Worm (Caenorhabditis elegans) whole organism, L2 larva: ENCODE data around the gene ttm-2.
A peak's percentile ranks its signal among the peaks of the same experiment; 100 is the strongest.

Source experiments
- F13H6.1 ChIP-seq: sonication (generic microtip); optimal IDR thresholded peaks from 2 replicates; lab custom pipeline; 2016; ENCODE audit warnings: missing genetic modification characterization, missing compliant biosample characterization
- R02D3.7 ChIP-seq: fragments of 150-350 bp; optimal IDR thresholded peaks from 2 replicates; lab custom pipeline; 2014; ENCODE audit warnings: missing biosample characterization, missing genetic modification characterization
- Y55F3AM.14 ChIP-seq: fragments of 200-800 bp; sonication (Bioruptor generic); optimal IDR thresholded peaks from 2 replicates; lab custom pipeline; 2018; ENCODE audit warnings: mild to moderate bottlenecking, missing genetic modification characterization, missing compliant biosample characterization
- ZK546.5 ChIP-seq: sonication (generic microtip); optimal IDR thresholded peaks from 2 replicates; lab custom pipeline; 2017; ENCODE audit warnings: missing biosample characterization, missing genetic modification characterization
- alr-1 ChIP-seq: fragments of 150-350 bp; optimal IDR thresholded peaks from 2 replicates; lab custom pipeline; 2014; ENCODE audit warnings: missing biosample characterization, missing genetic modification characterization
- blmp-1 ChIP-seq: sonication (generic microtip); optimal IDR thresholded peaks from 2 replicates; lab custom pipeline; 2017; ENCODE audit warnings: missing genetic modification characterization, mild to moderate bottlenecking, missing compliant biosample characterization, antibody characterized with exemption, moderate library complexity; ENCODE audit not compliant: insufficient read depth
- ceh-16 ChIP-seq: fragments of 150-350 bp; optimal IDR thresholded peaks from 2 replicates; lab custom pipeline; 2014; ENCODE audit warnings: missing biosample characterization, missing genetic modification characterization
- ceh-82 ChIP-seq: fragments of 150-350 bp; optimal IDR thresholded peaks from 2 replicates; lab custom pipeline; 2014; ENCODE audit warnings: missing biosample characterization, missing genetic modification characterization
- crh-2 ChIP-seq: sonication (generic microtip); optimal IDR thresholded peaks from 2 replicates; lab custom pipeline; 2017; ENCODE audit warnings: missing biosample characterization, missing genetic modification characterization
- elt-1 ChIP-seq: fragments of 150-350 bp; optimal IDR thresholded peaks from 2 replicates; lab custom pipeline; 2014; ENCODE audit warnings: missing biosample characterization, missing genetic modification characterization
- fos-1 ChIP-seq: fragments of 150-350 bp; optimal IDR thresholded peaks from 2 replicates; lab custom pipeline; 2014; ENCODE audit warnings: missing biosample characterization, missing genetic modification characterization
- gmeb-1 ChIP-seq: fragments of 150-350 bp; optimal IDR thresholded peaks from 2 replicates; lab custom pipeline; 2014; ENCODE audit warnings: missing biosample characterization, missing genetic modification characterization
- mab-5 ChIP-seq: fragments of 150-350 bp; optimal IDR thresholded peaks from 2 replicates; lab custom pipeline; 2014; ENCODE audit warnings: missing biosample characterization, missing genetic modification characterization
- nhr-11 ChIP-seq: fragments of 150-350 bp; optimal IDR thresholded peaks from 2 replicates; lab custom pipeline; 2014; ENCODE audit warnings: missing biosample characterization, missing genetic modification characterization
- nhr-12 ChIP-seq: fragments of 150-350 bp; optimal IDR thresholded peaks from 2 replicates; lab custom pipeline; 2014; ENCODE audit warnings: missing biosample characterization, missing genetic modification characterization
- nhr-129 ChIP-seq: fragments of 150-350 bp; optimal IDR thresholded peaks from 2 replicates; lab custom pipeline; 2014; ENCODE audit warnings: missing biosample characterization, missing genetic modification characterization
- nhr-21 ChIP-seq: fragments of 150-350 bp; optimal IDR thresholded peaks from 2 replicates; lab custom pipeline; 2014; ENCODE audit warnings: missing biosample characterization, missing genetic modification characterization
- nhr-237 ChIP-seq: fragments of 150-350 bp; optimal IDR thresholded peaks from 2 replicates; lab custom pipeline; 2014; ENCODE audit warnings: missing biosample characterization, missing genetic modification characterization
- nhr-25 ChIP-seq: fragments of 150-350 bp; sonication (generic microtip); optimal IDR thresholded peaks from 3 replicates; lab custom pipeline; 2014; ENCODE audit warnings: missing biosample characterization, missing genetic modification characterization
- nhr-6 ChIP-seq: fragments of 150-350 bp; optimal IDR thresholded peaks from 2 replicates; lab custom pipeline; 2014; ENCODE audit warnings: missing biosample characterization, missing genetic modification characterization
- sem-4 ChIP-seq: fragments of 150-350 bp; optimal IDR thresholded peaks from 2 replicates; lab custom pipeline; 2014; ENCODE audit warnings: missing biosample characterization, missing genetic modification reagents, missing genetic modification characterization
- sma-3 ChIP-seq: sonication (generic microtip); optimal IDR thresholded peaks from 2 replicates; lab custom pipeline; 2016; ENCODE audit warnings: missing genetic modification reagents, missing genetic modification characterization, missing compliant biosample characterization
- sma-9 ChIP-seq, 2 experiments: fragments of 150-350 bp in 1 of 2; sonication (generic microtip) in 1 of 2; optimal IDR thresholded peaks; 2 replicates each; lab custom pipeline; 2014 to 2016; ENCODE audit warnings: missing genetic modification characterization in 2 of 2, mild to moderate bottlenecking in 1 of 2, missing biosample characterization in 1 of 2, missing compliant biosample characterization in 1 of 2, missing genetic modification reagents in 1 of 2, moderate library complexity in 1 of 2
- snpc-4 ChIP-seq: fragments of 150-350 bp; optimal IDR thresholded peaks from 2 replicates; lab custom pipeline; 2014; ENCODE audit warnings: missing biosample characterization, missing genetic modification characterization
- unc-55 ChIP-seq: fragments of 150-350 bp; sonication (generic microtip); optimal IDR thresholded peaks from 3 replicates; lab custom pipeline; 2014; ENCODE audit warnings: missing biosample characterization, missing genetic modification reagents, missing genetic modification characterization
- ztf-1 ChIP-seq: fragments of 200-800 bp; sonication (Bioruptor generic); conservative IDR thresholded peaks from 2 replicates; pipeline ENCODE4 v1.3.6; 2022; ENCODE audit warnings: missing genetic modification characterization, missing compliant biosample characterization
- ztf-11 ChIP-seq: sonication (generic microtip); optimal IDR thresholded peaks from 2 replicates; lab custom pipeline; 2017; ENCODE audit warnings: missing biosample characterization, missing genetic modification characterization

ttm-2 gene

DNA sequence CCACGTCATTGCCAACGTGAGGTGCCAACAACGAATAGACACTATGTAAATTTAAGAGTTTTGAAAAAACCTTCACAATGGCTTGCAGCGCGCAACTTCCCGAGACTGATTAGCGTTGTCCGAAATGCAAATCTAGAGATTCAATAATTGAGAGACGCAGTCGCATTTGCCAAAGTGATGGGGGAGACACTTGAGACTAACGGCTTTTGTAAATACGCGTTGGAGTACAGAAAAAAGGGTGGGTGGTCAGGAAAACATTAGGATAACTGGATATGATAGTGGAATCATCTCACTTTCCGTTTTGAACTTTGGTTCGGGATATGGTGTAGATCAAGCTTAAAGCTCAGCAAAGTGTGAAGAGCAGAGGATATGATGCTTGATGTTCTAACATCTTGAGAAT lies 13.6 kb upstream of the ttm-2 start:
- TF ChIP-seq snpc-4 (tag; lab: Kevin White, UChicago) = no peak
- no peak for TF ChIP-seq sma-3 (GFP tag; lab: Kevin White, UChicago)
- no peak for TF ChIP-seq nhr-11 (tag; lab: Kevin White, UChicago)
- no peak for TF ChIP-seq crh-2 (tag; lab: Kevin White, UChicago)
- TF ChIP-seq nhr-6 (tag; lab: Kevin White, UChicago) = no peak
- TF ChIP-seq sem-4 (tag; lab: Kevin White, UChicago) = no peak
- no peak for TF ChIP-seq F13H6.1
- no peak for TF ChIP-seq ztf-1 (GFP tag; lab: Robert Waterston, UW)
- TF ChIP-seq ceh-16 = no peak
- no peak for TF ChIP-seq nhr-237
- no peak for TF ChIP-seq nhr-25 (tag; lab: Kevin White, UChicago)
- no peak for TF ChIP-seq mab-5 (tag; lab: Kevin White, UChicago)
- TF ChIP-seq ztf-11 = no peak
- no peak for TF ChIP-seq elt-1
- no peak for TF ChIP-seq ZK546.5 (tag; lab: Kevin White, UChicago)
- no peak for TF ChIP-seq nhr-129 (tag; lab: Kevin White, UChicago)

ce11 chrII:4776933-4777332 lies 10.7 kb upstream of the ttm-2 start, which contains the start of gene F26G1.11:
TSS of gene F26G1.11 (plus strand) at chrII:4777137.
- peak; percentile 18 for TF ChIP-seq sma-9 (GFP tag; optimal IDR thresholded peaks at IDR 0.05; lab: Kevin White, UChicago)
- no peak for TF ChIP-seq sma-9 (tag; optimal IDR thresholded peaks at IDR 0.05; lab: Kevin White, UChicago)
- peak; percentile 90 for TF ChIP-seq fos-1 (tag; lab: Kevin White, UChicago)
- TF ChIP-seq Y55F3AM.14 (GFP tag; lab: Kevin White, UChicago) = no peak
- peak; percentile 16 for TF ChIP-seq crh-2 (tag; lab: Kevin White, UChicago)
- TF ChIP-seq, all 48 proteins: peak for 3

DNA sequence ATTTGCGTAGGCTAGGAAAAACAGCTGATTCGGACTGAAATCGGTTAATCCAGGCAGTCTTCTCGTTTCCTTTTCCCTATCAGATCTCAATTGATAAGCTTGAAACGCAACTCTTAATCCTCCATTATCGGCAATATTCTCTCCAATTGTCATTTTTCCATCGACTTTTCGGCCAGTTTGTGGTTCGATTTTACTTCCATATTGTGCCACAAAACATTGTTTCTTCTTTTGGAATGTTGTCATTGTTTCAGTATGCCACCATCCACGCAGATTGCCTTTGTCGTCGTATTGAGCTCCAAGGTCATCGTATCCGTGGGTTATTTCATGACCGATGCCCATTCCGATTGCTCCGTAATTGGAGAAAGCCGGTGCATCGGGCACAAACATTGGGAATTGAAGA lies 9.6 kb upstream of the ttm-2 start:
- TF ChIP-seq nhr-12 (tag; lab: Kevin White, UChicago) = no peak
- TF ChIP-seq ztf-11 = no peak
- TF ChIP-seq, all 48 proteins: peak for 0

DNA sequence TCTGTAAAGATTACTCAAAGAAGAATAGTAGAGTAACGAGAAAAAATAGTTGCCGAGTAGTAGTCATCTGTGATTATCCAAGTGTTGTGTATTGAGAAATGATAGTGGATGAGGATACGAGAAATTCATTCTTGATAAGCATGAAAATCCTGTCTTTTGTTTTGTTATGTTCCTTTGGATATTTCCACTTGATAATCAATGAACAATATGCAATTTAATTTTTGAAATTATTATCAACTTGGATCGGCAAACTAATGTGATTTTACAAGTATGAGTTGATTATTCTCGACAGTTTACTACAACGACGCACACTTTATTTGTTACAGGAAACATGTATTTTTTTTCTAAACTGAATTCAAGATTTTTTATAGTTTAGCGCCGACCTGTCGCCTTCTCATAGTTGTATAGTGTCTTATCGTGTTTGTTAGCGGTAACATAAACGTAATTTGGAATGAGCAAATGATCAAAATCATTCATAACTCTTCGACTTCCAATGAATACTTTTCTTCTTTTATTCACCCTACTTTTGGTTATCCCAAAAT lies 7.8 kb upstream of the ttm-2 start, which contains the start of the genes F26G1.9 and F26G1.10:
TSS of gene F26G1.9 (minus strand) at position 101 of the 542 bp plus-strand sequence.
TSS of gene F26G1.10 (plus strand) at position 492 of the 542 bp plus-strand sequence.
- no peak for TF ChIP-seq ceh-16
- TF ChIP-seq fos-1 (tag; lab: Kevin White, UChicago) = peak; percentile 28

DNA sequence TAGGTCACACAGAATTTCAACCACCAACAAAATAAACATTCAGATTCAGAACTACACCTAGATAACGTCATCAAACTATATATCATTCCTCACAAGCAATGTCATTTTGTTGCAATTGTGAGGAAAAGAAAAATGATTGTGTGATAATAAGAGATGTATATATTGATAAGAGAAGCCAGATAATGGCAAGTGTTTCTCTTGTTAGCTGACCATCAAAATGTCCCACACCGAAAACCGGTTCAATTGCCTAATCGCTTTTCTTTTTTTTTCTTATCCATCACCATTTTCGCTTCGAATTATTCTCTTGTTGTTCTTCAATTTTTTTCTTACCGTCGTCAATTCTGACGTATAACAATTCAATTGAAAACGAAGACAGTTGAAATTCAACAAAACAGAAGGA lies 6.3 kb upstream of the ttm-2 start:
- TF ChIP-seq F13H6.1 (peak; percentile 12), sma-9 (GFP tag; optimal IDR thresholded peaks at IDR 0.05; lab: Kevin White, UChicago) (no peak), sma-9 (tag; optimal IDR thresholded peaks at IDR 0.05; lab: Kevin White, UChicago) (no peak), blmp-1 (tag; lab: Kevin White, UChicago) (peak; percentile 18), alr-1 (tag; lab: Kevin White, UChicago) (no peak), unc-55 (no peak), ceh-82 (tag; lab: Kevin White, UChicago) (no peak), ztf-11 (no peak), fos-1 (tag; lab: Kevin White, UChicago) (peak; percentile 2), nhr-21 (tag; lab: Kevin White, UChicago) (no peak), nhr-11 (tag; lab: Kevin White, UChicago) (no peak), R02D3.7 (tag; lab: Kevin White, UChicago) (no peak)

- no peak for TF ChIP-seq ztf-1 (GFP tag; lab: Robert Waterston, UW)
- no peak for TF ChIP-seq elt-1
- TF ChIP-seq, all 48 proteins: peak for 0
Measured at ce11 chrII:4771282-4771681, 5.1 kb upstream of the ttm-2 start, which contains the start of gene F26G1.5. TSS of gene F26G1.5 (minus strand) at chrII:4771382.

ce11 chrII:4769886-4770285 lies 3.7 kb upstream of the ttm-2 start:
- TF ChIP-seq ztf-1 (GFP tag; lab: Robert Waterston, UW) (no peak), unc-55 (no peak), F13H6.1 (peak; percentile 46), crh-2 (tag; lab: Kevin White, UChicago) (peak; percentile 45), gmeb-1 (peak; percentile 33), sma-9 (GFP tag; optimal IDR thresholded peaks at IDR 0.05; lab: Kevin White, UChicago) (peak; percentile 42), sma-9 (tag; optimal IDR thresholded peaks at IDR 0.05; lab: Kevin White, UChicago) (no peak), fos-1 (tag; lab: Kevin White, UChicago) (peak; percentile 91)
